Worm (Caenorhabditis elegans): Measurements from ENCODE around the gene cit-1.1.
A peak's percentile ranks its signal among the peaks of the same experiment; 100 is the strongest.

The cit-1.1 gene

DNA sequence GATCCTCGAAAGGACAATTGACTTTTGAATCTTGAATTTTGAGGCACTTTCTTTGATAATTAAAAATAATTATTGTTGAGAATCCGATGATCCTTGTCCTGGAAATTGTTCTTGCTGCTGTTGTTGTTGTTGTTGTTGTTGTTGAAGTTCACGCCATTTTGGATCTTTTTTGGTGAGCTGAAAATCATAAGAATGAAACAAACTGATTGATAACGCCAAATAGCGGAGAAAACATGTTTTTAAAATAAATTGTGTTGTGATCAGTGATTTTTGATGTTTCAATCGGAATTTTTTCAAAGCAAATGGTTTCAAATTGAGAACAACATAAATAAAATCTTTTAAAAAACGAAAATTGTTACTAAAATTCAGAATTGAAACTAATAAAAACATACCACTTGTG, 7.4 kb upstream of the cit-1.1 start (continued):
- TF ChIP-seq dpff-1 (tag; optimal IDR thresholded peaks at IDR 0.05) = no peak
- TF ChIP-seq tlf-1 (GFP tag; optimal IDR thresholded peaks at IDR 0.05) = no peak
- TF ChIP-seq ztf-22 (GFP tag; optimal IDR thresholded peaks at IDR 0.05) = no peak
- TF ChIP-seq chd-7 (tag; optimal IDR thresholded peaks at IDR 0.05) = no peak

DNA sequence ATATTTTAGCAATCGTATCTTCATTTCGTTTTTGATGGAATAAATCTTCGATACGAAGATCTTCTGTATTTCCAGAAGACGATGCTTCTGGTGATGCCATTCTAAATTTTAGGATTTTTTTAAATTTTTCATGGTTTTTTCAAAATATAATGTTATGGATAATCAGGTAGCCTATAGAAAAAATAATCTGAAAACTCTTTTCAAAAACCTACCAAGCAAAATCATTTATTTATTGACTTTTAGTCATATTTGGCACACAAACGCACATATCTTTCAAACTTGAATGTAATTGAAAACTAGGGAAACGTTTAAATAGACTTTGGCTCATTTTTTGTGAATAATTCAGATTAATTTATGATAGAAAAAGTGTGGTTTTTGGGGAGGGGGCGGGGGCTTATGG, 6.8 kb upstream of the cit-1.1 start, which contains the start of gene F44B9.5:
F44B9.5 (minus strand) TSS at position 101 of the 400 bp plus-strand sequence.
- TF ChIP-seq K11D2.4 (GFP tag; IDR thresholded peaks at IDR 0.05) (no peak), akir-1 (GFP tag; optimal IDR thresholded peaks at IDR 0.05) (no peak), lin-40 (tag; optimal IDR thresholded peaks at IDR 0.05) (no peak), sdz-38 (tag; optimal IDR thresholded peaks at IDR 0.05) (no peak), dpff-1 (tag; optimal IDR thresholded peaks at IDR 0.05) (no peak), egl-18 (GFP tag; IDR thresholded peaks at IDR 0.05) (no peak), efl-1 (GFP tag; optimal IDR thresholded peaks at IDR 0.05) (no peak), repo-1 (tag; optimal IDR thresholded peaks at IDR 0.05) (no peak), sptf-2 (GFP tag; optimal IDR thresholded peaks at IDR 0.05) (no peak), hmg-20 (GFP tag; IDR thresholded peaks at IDR 0.05) (no peak), Y53G8AR.9 (GFP tag; conservative IDR thresholded peaks at IDR 0.05) (no peak)

- TF ChIP-seq T26A5.8 (tag; optimal IDR thresholded peaks at IDR 0.05) = no peak
- TF ChIP-seq madf-6 (GFP tag; IDR thresholded peaks at IDR 0.05) = 0 out of 2 replicates have a peak, but pooled peaks have one; percentile 23
- peak; percentile 91 for TF ChIP-seq him-1 (tag; optimal IDR thresholded peaks at IDR 0.05)
- TF ChIP-seq lin-26 (GFP tag; IDR thresholded peaks at IDR 0.05) = no peak
- peak; percentile 31 for TF ChIP-seq athp-1 (tag; optimal IDR thresholded peaks at IDR 0.05)
- TF ChIP-seq hrde-1 (tag; optimal IDR thresholded peaks at IDR 0.05; ENCODE audit: borderline replicate concordance) = peak; percentile 25
- peak; percentile 3 for TF ChIP-seq unc-130 (GFP tag; optimal IDR thresholded peaks at IDR 0.05)
Observed at ce11 chrIII:8013582-8013981, 4.0 kb upstream of the cit-1.1 start.

DNA sequence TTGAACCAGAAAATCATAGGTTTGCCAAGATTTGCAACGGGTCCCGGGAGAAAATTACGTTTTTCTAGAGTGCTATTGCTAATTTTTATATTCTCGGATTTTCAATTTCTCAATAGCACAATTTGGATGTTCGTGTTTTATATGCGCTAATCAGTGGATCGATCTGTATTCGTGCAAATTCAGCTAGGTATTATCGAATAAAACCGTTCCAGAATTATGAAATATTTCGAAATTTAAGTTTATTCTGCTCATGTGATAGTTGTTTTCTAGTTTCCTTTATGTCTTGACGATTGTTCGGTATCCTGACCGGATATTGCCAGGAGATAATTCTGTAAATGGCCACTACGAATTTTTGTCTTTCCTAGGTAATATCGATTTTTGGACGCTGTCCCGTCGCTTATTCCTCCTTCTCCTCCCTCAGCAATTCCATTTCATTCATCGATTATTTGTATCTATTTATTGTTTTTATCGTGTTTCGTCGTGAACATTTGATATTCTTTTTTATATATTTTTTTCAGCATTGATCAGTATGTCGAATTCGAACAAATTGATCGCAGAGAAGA, 720 bp upstream of the cit-1.1 start, which contains the start of gene cit-1.2:
cit-1.2 (plus strand) TSS at position 513 of the 563 bp plus-strand sequence.
- TF ChIP-seq unc-130 (GFP tag; optimal IDR thresholded peaks at IDR 0.05) (no peak), pbrm-1 (GFP tag; IDR thresholded peaks at IDR 0.05) (0 out of 2 replicates have a peak, but pooled peaks have one; percentile 19), nfyb-1 (GFP tag; IDR thresholded peaks at IDR 0.05) (0 out of 2 replicates have a peak, but pooled peaks have one; percentile 30), cebp-1 (GFP tag; IDR thresholded peaks at IDR 0.05) (peak; percentile 23; the same call in 1 of the 2 replicates), cebp-1 (tag; optimal IDR thresholded peaks at IDR 0.05) (peak; percentile 67)

DNA sequence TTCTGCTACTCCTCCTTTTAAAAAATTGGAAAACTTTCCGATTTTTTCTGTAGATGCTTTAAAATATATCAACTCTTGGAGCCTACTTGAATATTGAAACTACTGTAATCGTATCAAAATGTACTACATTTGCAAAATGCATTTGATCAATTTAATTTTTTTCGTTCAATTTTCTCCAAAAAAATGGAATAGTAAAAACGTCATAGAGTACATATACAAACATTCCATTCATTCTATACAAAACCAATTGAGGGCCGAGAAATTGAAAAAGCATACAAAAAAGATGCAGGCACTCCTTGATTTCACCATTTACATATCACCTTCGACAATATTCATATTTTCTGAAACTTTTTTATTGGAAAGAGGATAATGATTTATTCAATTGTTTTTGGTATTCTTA, 5.5 kb downstream of the cit-1.1 start, which contains the start of gene C06G4.6:
C06G4.6 (plus strand) TSS at position 301 of the 400 bp plus-strand sequence.
- no peak for TF ChIP-seq nhr-179 (tag; optimal IDR thresholded peaks at IDR 0.05)
- TF ChIP-seq ccch-3 (GFP tag; optimal IDR thresholded peaks at IDR 0.05) = no peak
- no peak for TF ChIP-seq lin-54 (GFP tag; optimal IDR thresholded peaks at IDR 0.05)
- TF ChIP-seq hrde-1 (tag; optimal IDR thresholded peaks at IDR 0.05; ENCODE audit: borderline replicate concordance) = no peak
- no peak for TF ChIP-seq mcd-1 (GFP tag; IDR thresholded peaks at IDR 0.05)

- TF ChIP-seq Y53F4B.3 (GFP tag; IDR thresholded peaks at IDR 0.05) = no peak
- TF ChIP-seq mel-28 (tag; optimal IDR thresholded peaks at IDR 0.05; ENCODE audit: borderline replicate concordance) = no peak
- no peak for TF ChIP-seq snpc-1.1 (tag; optimal IDR thresholded peaks at IDR 0.05; ENCODE audit: insufficient read depth)
- TF ChIP-seq ztf-6 (GFP tag; IDR thresholded peaks at IDR 0.05) = no peak
- TF ChIP-seq ccch-3 (GFP tag; optimal IDR thresholded peaks at IDR 0.05) = no peak
- no peak for TF ChIP-seq egl-18 (GFP tag; IDR thresholded peaks at IDR 0.05)
- TF ChIP-seq lin-40 (tag; optimal IDR thresholded peaks at IDR 0.05) = no peak
- no peak for TF ChIP-seq F39B2.1 (GFP tag; IDR thresholded peaks at IDR 0.05)
- no peak for TF ChIP-seq nhr-80 (tag; optimal IDR thresholded peaks at IDR 0.05)
- no peak for TF ChIP-seq lir-1 (GFP tag; conservative IDR thresholded peaks at IDR 0.05)
- TF ChIP-seq die-1 (tag; optimal IDR thresholded peaks at IDR 0.05) = no peak
- no peak for TF ChIP-seq ama-1 (optimal IDR thresholded peaks at IDR 0.05)
- no peak for TF ChIP-seq ama-1 (GFP tag; optimal IDR thresholded peaks at IDR 0.05)
- no peak for TF ChIP-seq ztf-3 (GFP tag; optimal IDR thresholded peaks at IDR 0.05)
- TF ChIP-seq F10E7.11 (tag; optimal IDR thresholded peaks at IDR 0.05) = no peak
Observed at ce11 chrIII:8001557-8001956, 8.1 kb downstream of the cit-1.1 start.
